Fruit fly (Drosophila melanogaster): Measurements from ENCODE around the gene Polr2G.

- TF ChIP-seq CG9705 (GFP tag; optimal IDR thresholded peaks at IDR 0.05) (no peak), sage (GFP tag; optimal IDR thresholded peaks at IDR 0.05) (no peak), foxo (GFP tag; optimal IDR thresholded peaks at IDR 0.05) (no peak), CrebA (GFP tag; optimal IDR thresholded peaks at IDR 0.05; ENCODE audit: borderline replicate concordance) (no peak), dsf (GFP tag; optimal IDR thresholded peaks at IDR 0.05; ENCODE audit: borderline replicate concordance) (no peak), br (GFP tag; optimal IDR thresholded peaks at IDR 0.05) (no peak), usp (GFP tag; optimal IDR thresholded peaks at IDR 0.05) (no peak)
Observed at dm6 chr3R:15230285-15230684, 7.3 kb upstream of the Polr2G start, which contains the start of gene CG34316.
